Worm (Caenorhabditis elegans) whole organism, L4 larva: Measurements from ENCODE around the gene F57G12.1.

Source experiments
- F26F4.8 ChIP-seq: fragments of 200-800 bp; sonication (Bioruptor generic); conservative IDR thresholded peaks from 2 replicates; pipeline ENCODE4 v1.3.6; 2022; ENCODE audit warnings: missing genetic modification characterization, missing compliant biosample characterization
- Y75B8A.6 ChIP-seq: fragments of 200-800 bp; sonication (Bioruptor generic); IDR thresholded peaks from 2 replicates; pipeline ENCODE4 v1.3.6; 2022; ENCODE audit warnings: missing genetic modification reagents, missing genetic modification characterization, missing compliant biosample characterization
- dmd-8 ChIP-seq: fragments of 200-800 bp; sonication (Bioruptor generic); IDR thresholded peaks from 2 replicates; pipeline ENCODE4 v1.3.6; 2022; ENCODE audit warnings: missing genetic modification characterization, missing compliant biosample characterization
- fos-1 ChIP-seq: fragments of 150-350 bp; optimal IDR thresholded peaks from 2 replicates; lab custom pipeline; 2014; ENCODE audit warnings: missing biosample characterization, missing genetic modification characterization
- jun-1 ChIP-seq: fragments of 150-350 bp; optimal IDR thresholded peaks from 2 replicates; lab custom pipeline; 2014; ENCODE audit warnings: missing biosample characterization, missing genetic modification reagents, missing genetic modification characterization
- lin-15B ChIP-seq: fragments of 150-350 bp; sonication (generic microtip); optimal IDR thresholded peaks from 3 replicates; lab custom pipeline; 2014; ENCODE audit warnings: missing biosample characterization, missing genetic modification characterization
- lin-39 ChIP-seq: fragments of 150-350 bp; optimal IDR thresholded peaks from 2 replicates; lab custom pipeline; 2014; ENCODE audit warnings: missing biosample characterization, missing genetic modification reagents, missing genetic modification characterization
- lsy-2 ChIP-seq, 2 experiments: fragments of 150-350 bp in 1 of 2; sonication (generic microtip) in 1 of 2; optimal IDR thresholded peaks; 2 replicates each; lab custom pipeline; 2014 to 2017; ENCODE audit warnings: missing biosample characterization in 2 of 2, missing genetic modification characterization in 2 of 2
- mep-1 ChIP-seq: fragments of 150-350 bp; sonication (generic microtip); optimal IDR thresholded peaks from 3 replicates; lab custom pipeline; 2014; ENCODE audit warnings: missing biosample characterization, missing genetic modification characterization
- nhr-28 ChIP-seq: fragments of 150-350 bp; optimal IDR thresholded peaks from 2 replicates; lab custom pipeline; 2014; ENCODE audit warnings: missing biosample characterization, missing genetic modification characterization
- snpc-4 ChIP-seq: fragments of 150-350 bp; optimal IDR thresholded peaks from 2 replicates; lab custom pipeline; 2014; ENCODE audit warnings: missing biosample characterization, missing genetic modification characterization

DNA sequence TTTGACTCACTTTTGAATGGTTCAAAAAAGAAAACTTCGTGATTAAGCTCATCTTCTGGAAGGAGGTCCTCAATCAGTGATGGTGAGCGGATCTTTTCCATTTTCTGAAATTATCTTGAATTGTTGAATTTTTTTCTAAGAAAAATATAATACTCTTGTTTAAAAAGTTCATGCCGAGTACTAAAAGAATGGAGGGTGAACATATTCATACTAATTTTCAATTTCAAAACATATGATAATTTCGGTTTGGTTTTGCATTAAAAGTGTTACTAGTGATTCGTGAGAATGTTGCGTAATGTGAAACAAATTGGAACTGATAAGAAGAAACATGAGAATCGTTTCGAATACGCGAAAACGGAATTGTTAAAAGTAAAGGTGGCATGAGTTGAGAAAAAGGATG, 30.4 kb downstream of the F57G12.1 start, which contains the start of gene lyst-1:
- TF ChIP-seq nhr-28 (no peak), mep-1 (tag; lab: Kevin White, UChicago) (no peak), fos-1 (tag; lab: Kevin White, UChicago) (no peak), lin-15B (tag; lab: Kevin White, UChicago) (no peak), lsy-2 (tag; optimal IDR thresholded peaks at IDR 0.05; lab: Kevin White, UChicago) (no peak), snpc-4 (tag; lab: Kevin White, UChicago) (no peak), Y75B8A.6 (GFP tag; lab: Robert Waterston, UW) (no peak), jun-1 (tag; lab: Kevin White, UChicago) (no peak), dmd-8 (no peak), F26F4.8 (GFP tag; lab: Robert Waterston, UW) (no peak), lin-39 (no peak)
